Worm (Caenorhabditis elegans): Measurements from ENCODE around the gene F25B5.6.
A peak's percentile ranks its signal among the peaks of the same experiment; 100 is the strongest.

- peak in 1 of 2 experiments; percentile 24 for TF ChIP-seq mdl-1 (tag; optimal IDR thresholded peaks at IDR 0.05)
- no peak for TF ChIP-seq unc-130 (GFP tag; optimal IDR thresholded peaks at IDR 0.05)
- no peak for TF ChIP-seq arid-1 (GFP tag; conservative IDR thresholded peaks at IDR 0.05)
- 0 out of 2 replicates have a peak, but pooled peaks have one; percentile 39 for TF ChIP-seq nhr-42 (GFP tag; IDR thresholded peaks at IDR 0.05)
- TF ChIP-seq spr-1 (tag; optimal IDR thresholded peaks at IDR 0.05): no peak
- peak; percentile 24 for TF ChIP-seq duxl-1 (tag; optimal IDR thresholded peaks at IDR 0.05; ENCODE audit: poor library complexity)
- TF ChIP-seq lir-3 (tag; optimal IDR thresholded peaks at IDR 0.05): no peak
- peak; percentile 88 for TF ChIP-seq nhr-77 (tag; optimal IDR thresholded peaks at IDR 0.05)
- no peak for TF ChIP-seq F10B5.3 (tag; optimal IDR thresholded peaks at IDR 0.05)
Measured at ce11 chrIII:5917365-5917958, 31.1 kb downstream of the F25B5.6 start.
